Fruit fly (Drosophila melanogaster) whole organism, embryonic: ENCODE data around the gene CG14395.

Source experiments
- Awh ChIP-seq: fragments of 200-800 bp; sonication (Bioruptor generic); IDR thresholded peaks from 2 replicates; pipeline ENCODE4, ENCODE4 v1.3.6; 2022; ENCODE audit warnings: missing biosample characterization, missing genetic modification characterization
- BtbVII ChIP-seq: fragments of 200-800 bp; sonication (Bioruptor generic); optimal IDR thresholded peaks from 3 replicates; lab custom pipeline; 2017; ENCODE audit warnings: missing biosample characterization, mild to moderate bottlenecking, missing genetic modification characterization
- C15 ChIP-seq: fragments of 200-800 bp; sonication (Bioruptor generic); IDR thresholded peaks from 3 replicates; pipeline ENCODE4 v1.3.6; 2022; ENCODE audit warnings: missing biosample characterization, missing genetic modification characterization
- CG10209 ChIP-seq: fragments of 200-800 bp; sonication (Bioruptor generic); optimal IDR thresholded peaks from 3 replicates; lab custom pipeline; 2017; ENCODE audit warnings: missing biosample characterization, mild to moderate bottlenecking, missing genetic modification characterization, missing genetic modification reagents
- CG10959 ChIP-seq: fragments of 200-800 bp; sonication (Bioruptor generic); IDR thresholded peaks from 2 replicates; pipeline ENCODE4 v1.3.6; 2022; ENCODE audit warnings: missing biosample characterization, missing genetic modification characterization
- CG11093 ChIP-seq: fragments of 200-800 bp; sonication (Bioruptor generic); IDR thresholded peaks from 3 replicates; pipeline ENCODE4 v1.3.6; 2022; ENCODE audit warnings: missing biosample characterization, missing genetic modification characterization
- CG12071 ChIP-seq: fragments of 200-800 bp; sonication (Bioruptor generic); optimal IDR thresholded peaks from 3 replicates; lab custom pipeline; 2018; ENCODE audit warnings: missing biosample characterization, mild to moderate bottlenecking, missing genetic modification characterization
- CG13424 ChIP-seq: fragments of 200-800 bp; sonication (Bioruptor generic); optimal IDR thresholded peaks from 2 replicates; lab custom pipeline; 2019; ENCODE audit warnings: missing biosample characterization, mild to moderate bottlenecking, missing genetic modification characterization, moderate library complexity
- CG14441 ChIP-seq: fragments of 200-800 bp; sonication (Bioruptor generic); IDR thresholded peaks from 2 replicates; pipeline ENCODE4 v1.3.6; 2022; ENCODE audit warnings: missing biosample characterization, missing genetic modification characterization
- CG15269 ChIP-seq: fragments of 200-800 bp; sonication (Bioruptor generic); optimal IDR thresholded peaks from 2 replicates; lab custom pipeline; 2018; ENCODE audit warnings: missing biosample characterization, mild to moderate bottlenecking, missing genetic modification characterization, moderate library complexity
- CG1529 ChIP-seq: fragments of 200-800 bp; sonication (Bioruptor generic); optimal IDR thresholded peaks from 3 replicates; lab custom pipeline; 2018; ENCODE audit warnings: missing biosample characterization, missing genetic modification characterization
- CG15696 ChIP-seq: fragments of 200-800 bp; sonication (Bioruptor generic); optimal IDR thresholded peaks from 2 replicates; lab custom pipeline; 2019; ENCODE audit warnings: missing biosample characterization, mild to moderate bottlenecking, missing genetic modification characterization, moderate library complexity
- CG17186 ChIP-seq: fragments of 200-800 bp; sonication (Bioruptor generic); optimal IDR thresholded peaks from 3 replicates; lab custom pipeline; 2017; ENCODE audit warnings: missing biosample characterization, missing genetic modification reagents, missing genetic modification characterization
- CG17361 ChIP-seq: fragments of 200-800 bp; sonication (Bioruptor generic); IDR thresholded peaks from 3 replicates; pipeline ENCODE4 v1.3.6; 2022; ENCODE audit warnings: missing biosample characterization, missing genetic modification characterization
- CG2202 ChIP-seq: fragments of 200-800 bp; sonication (Bioruptor generic); optimal IDR thresholded peaks from 2 replicates; lab custom pipeline; 2018; ENCODE audit warnings: missing biosample characterization, mild to moderate bottlenecking, missing genetic modification characterization
- CG2875 ChIP-seq: fragments of 200-800 bp; sonication (Bioruptor generic); optimal IDR thresholded peaks from 2 replicates; lab custom pipeline; 2017; ENCODE audit warnings: missing biosample characterization, mild to moderate bottlenecking, missing genetic modification characterization, missing genetic modification reagents
- CG3163 ChIP-seq: fragments of 200-800 bp; sonication (Bioruptor generic); optimal IDR thresholded peaks from 3 replicates; lab custom pipeline; 2016; ENCODE audit warnings: missing biosample characterization, missing genetic modification characterization
- CG33557 ChIP-seq: fragments of 200-800 bp; sonication (Bioruptor generic); optimal IDR thresholded peaks from 2 replicates; lab custom pipeline; 2019; ENCODE audit warnings: missing biosample characterization, mild to moderate bottlenecking, missing genetic modification characterization, moderate library complexity
- CG5180 ChIP-seq: fragments of 200-800 bp; sonication (Bioruptor generic); optimal IDR thresholded peaks from 3 replicates; lab custom pipeline; 2017; ENCODE audit warnings: missing biosample characterization, missing genetic modification characterization, mild to moderate bottlenecking, moderate library complexity, missing genetic modification reagents
- CG7556 ChIP-seq: fragments of 200-800 bp; sonication (Bioruptor generic); optimal IDR thresholded peaks from 2 replicates; lab custom pipeline; 2017; ENCODE audit warnings: missing biosample characterization, mild to moderate bottlenecking, missing genetic modification characterization
- CG7963 ChIP-seq: fragments of 200-800 bp; sonication (Bioruptor generic); IDR thresholded peaks from 3 replicates; pipeline ENCODE4 v1.3.6; 2022; ENCODE audit warnings: missing biosample characterization, missing genetic modification characterization; ENCODE audit not compliant: partially characterized antibody
- CG7987 ChIP-seq: fragments of 200-800 bp; sonication (Bioruptor generic); optimal IDR thresholded peaks from 2 replicates; lab custom pipeline; 2018; ENCODE audit warnings: missing biosample characterization, mild to moderate bottlenecking, missing genetic modification characterization, moderate library complexity
- CG8359 ChIP-seq: fragments of 200-800 bp; sonication (Bioruptor generic); optimal IDR thresholded peaks from 2 replicates; lab custom pipeline; 2017; ENCODE audit warnings: missing biosample characterization, mild to moderate bottlenecking, missing genetic modification characterization, borderline replicate concordance
- Camta ChIP-seq: fragments of 200-800 bp; sonication (Bioruptor generic); optimal IDR thresholded peaks from 2 replicates; lab custom pipeline; 2016; ENCODE audit warnings: missing biosample characterization, missing genetic modification characterization
- CkIIα-i1 ChIP-seq: fragments of 200-800 bp; sonication (Bioruptor generic); IDR thresholded peaks from 2 replicates; pipeline ENCODE4 v1.3.6; 2022; ENCODE audit warnings: missing biosample characterization, missing genetic modification characterization
- Dad ChIP-seq: fragments of 200-800 bp; sonication (Bioruptor generic); optimal IDR thresholded peaks from 3 replicates; lab custom pipeline; 2016; ENCODE audit warnings: missing biosample characterization, missing genetic modification characterization
- Dip2 ChIP-seq: fragments of 200-800 bp; sonication (Bioruptor generic); IDR thresholded peaks from 2 replicates; pipeline ENCODE4 v1.3.6; 2022; ENCODE audit warnings: missing biosample characterization, missing genetic modification characterization
- Doc3 ChIP-seq: fragments of 200-800 bp; sonication (Bioruptor generic); IDR thresholded peaks from 3 replicates; pipeline ENCODE4 v1.3.6; 2022; ENCODE audit warnings: missing biosample characterization, missing genetic modification characterization; ENCODE audit not compliant: partially characterized antibody
- HLHmδ ChIP-seq: fragments of 200-800 bp; sonication (Bioruptor generic); optimal IDR thresholded peaks from 2 replicates; lab custom pipeline; 2018; ENCODE audit warnings: missing biosample characterization, mild to moderate bottlenecking, missing genetic modification characterization, moderate library complexity
- Med ChIP-seq: fragments of 200-800 bp; sonication (Bioruptor generic); peaks from one replicate; lab custom pipeline; 2016; ENCODE audit warnings: missing biosample characterization, missing genetic modification characterization, mild to moderate bottlenecking, inconsistent platforms, moderate library complexity
- Optix ChIP-seq: fragments of 200-800 bp; sonication (Bioruptor generic); IDR thresholded peaks from 3 replicates; pipeline ENCODE4 v1.3.6; 2022; ENCODE audit warnings: missing biosample characterization, missing genetic modification characterization
- Sin3A ChIP-seq: fragments of >200 bp; optimal IDR thresholded peaks from 2 replicates; lab custom pipeline; 2018
- Sry-β ChIP-seq: fragments of 200-800 bp; sonication (Bioruptor generic); optimal IDR thresholded peaks from 2 replicates; lab custom pipeline; 2018; ENCODE audit warnings: missing biosample characterization, mild to moderate bottlenecking, missing genetic modification characterization, moderate library complexity
- Taf1 ChIP-seq: fragments of 200-800 bp; sonication (Bioruptor generic); IDR thresholded peaks from 2 replicates; pipeline ENCODE4 v1.3.6; 2022; ENCODE audit warnings: missing biosample characterization, missing genetic modification characterization
- chn ChIP-seq: fragments of 200-800 bp; sonication (Bioruptor generic); optimal IDR thresholded peaks from 2 replicates; lab custom pipeline; 2016; ENCODE audit warnings: missing biosample characterization, missing genetic modification characterization
- ci ChIP-seq: fragments of 200-800 bp; sonication (Bioruptor generic); IDR thresholded peaks from 3 replicates; pipeline ENCODE4 v1.3.6; 2022; ENCODE audit warnings: missing biosample characterization, missing genetic modification characterization
- dan ChIP-seq: fragments of 200-800 bp; sonication (Bioruptor generic); IDR thresholded peaks from 2 replicates; pipeline ENCODE4 v1.3.6; 2022; ENCODE audit warnings: missing biosample characterization, missing genetic modification characterization
- exex ChIP-seq: fragments of 200-800 bp; sonication (Bioruptor generic); optimal IDR thresholded peaks from 4 replicates; lab custom pipeline; 2018; ENCODE audit warnings: missing biosample characterization, mild to moderate bottlenecking, missing genetic modification characterization, moderate library complexity
- fd102C ChIP-seq: fragments of 200-800 bp; sonication (Bioruptor generic); optimal IDR thresholded peaks from 2 replicates; lab custom pipeline; 2018; ENCODE audit warnings: missing biosample characterization, mild to moderate bottlenecking, missing genetic modification characterization, moderate library complexity
- lola ChIP-seq, 3 experiments: fragments of >200 bp in 2 of 3; fragments of 200-800 bp in 1 of 3; sonication (Bioruptor generic) in 1 of 3; optimal IDR thresholded peaks; 2 replicates each; lab custom pipeline; 2017 to 2019; ENCODE audit warnings: missing biosample characterization in 3 of 3, missing genetic modification characterization in 3 of 3, mild to moderate bottlenecking in 1 of 3, moderate library complexity in 1 of 3
- nerfin-1 ChIP-seq: fragments of 200-800 bp; sonication (Bioruptor generic); optimal IDR thresholded peaks from 3 replicates; lab custom pipeline; 2019; ENCODE audit warnings: missing biosample characterization, mild to moderate bottlenecking, missing genetic modification characterization, moderate library complexity
- phol ChIP-seq: fragments of 200-800 bp; sonication (Bioruptor generic); optimal IDR thresholded peaks from 3 replicates; lab custom pipeline; 2018; ENCODE audit warnings: missing biosample characterization, mild to moderate bottlenecking, missing genetic modification characterization, moderate library complexity
- sc ChIP-seq, 3 experiments: fragments of >200 bp in 2 of 3; fragments of 200-800 bp in 1 of 3; sonication (Bioruptor generic) in 1 of 3; optimal IDR thresholded peaks; 2 replicates in 2 of 3; 3 replicates in 1 of 3; lab custom pipeline; 2017; ENCODE audit warnings: mild to moderate bottlenecking in 1 of 3, missing biosample characterization in 1 of 3, missing genetic modification characterization in 1 of 3, missing genetic modification reagents in 1 of 3
- seq ChIP-seq: fragments of 200-800 bp; sonication (Bioruptor generic); IDR thresholded peaks from 2 replicates; pipeline ENCODE4 v1.3.6; 2022; ENCODE audit warnings: missing biosample characterization, missing genetic modification characterization
- sim ChIP-seq: fragments of 200-800 bp; sonication (Bioruptor generic); IDR thresholded peaks from 2 replicates; pipeline ENCODE4 v1.3.6; 2022; ENCODE audit warnings: missing biosample characterization, missing genetic modification characterization
- sisA ChIP-seq: fragments of 200-800 bp; sonication (Bioruptor generic); IDR thresholded peaks from 2 replicates; pipeline ENCODE4 v1.3.6; 2022; ENCODE audit warnings: missing biosample characterization, missing genetic modification characterization
- so ChIP-seq: fragments of 200-800 bp; sonication (Bioruptor generic); IDR thresholded peaks from 3 replicates; pipeline ENCODE4 v1.3.6; 2022; ENCODE audit warnings: missing biosample characterization, missing genetic modification characterization
- sr ChIP-seq: fragments of 200-800 bp; sonication (Bioruptor generic); IDR thresholded peaks from 3 replicates; pipeline ENCODE4 v1.3.6; 2022; ENCODE audit warnings: missing biosample characterization, missing genetic modification characterization
- tap ChIP-seq: fragments of 200-800 bp; optimal IDR thresholded peaks from 3 replicates; lab custom pipeline; 2019; ENCODE audit warnings: missing biosample characterization, mild to moderate bottlenecking, missing genetic modification characterization, moderate library complexity
- wek ChIP-seq: fragments of 200-800 bp; sonication (Bioruptor generic); optimal IDR thresholded peaks from 3 replicates; lab custom pipeline; 2018; ENCODE audit warnings: missing biosample characterization, mild to moderate bottlenecking, missing genetic modification characterization, moderate library complexity
- zfh2 ChIP-seq: fragments of 200-800 bp; sonication (Bioruptor generic); optimal IDR thresholded peaks from 2 replicates; lab custom pipeline; 2016; ENCODE audit warnings: missing biosample characterization, missing genetic modification characterization

Gene CG14395

dm6 chr3R:12701257-12701656 lies 38.6 kb downstream of the CG14395 start (continued):
- TF ChIP-seq Camta (GFP tag; lab: Kevin White, UChicago), result no peak
- TF ChIP-seq BtbVII (GFP tag; lab: Kevin White, UChicago), result no peak
- peak; percentile 9 for TF ChIP-seq HLHmδ (GFP tag; lab: Kevin White, UChicago)
- peak; percentile 43 for TF ChIP-seq wek (GFP tag; lab: Kevin White, UChicago)
- no peak for TF ChIP-seq Optix
- peak; percentile 49 for TF ChIP-seq CG33557 (GFP tag; lab: Kevin White, UChicago)
- TF ChIP-seq CG10959 (GFP tag; lab: Robert Waterston, UW), result no peak
- no peak for TF ChIP-seq CG13424
- TF ChIP-seq Doc3 (GFP tag; lab: Robert Waterston, UW), result no peak
- TF ChIP-seq fd102C (GFP tag; lab: Kevin White, UChicago), result no peak
- no peak for TF ChIP-seq Dip2
- TF ChIP-seq CG2202 (tag; lab: Kevin White, UChicago), result no peak
- no peak for TF ChIP-seq Taf1 (GFP tag; lab: Robert Waterston, UW)
- TF ChIP-seq CG15696, result peak; percentile 36
- no peak for TF ChIP-seq CG10209
- peak; percentile 26 for TF ChIP-seq CG2875
- no peak for TF ChIP-seq CG15269
- TF ChIP-seq seq (GFP tag; lab: Robert Waterston, UW), result 0 out of 2 replicates have a peak, but pooled peaks have one; percentile 17
- TF ChIP-seq CG8359 (GFP tag; lab: Kevin White, UChicago), result peak; percentile 6
- TF ChIP-seq Sry-β (GFP tag; lab: Kevin White, UChicago), result no peak
- no peak for TF ChIP-seq CG17361 (GFP tag; lab: Robert Waterston, UW)
- TF ChIP-seq exex (tag; lab: Kevin White, UChicago), result peak; percentile 11
- TF ChIP-seq chn (GFP tag; lab: Kevin White, UChicago), result no peak
- no peak for TF ChIP-seq CG3163 (GFP tag; lab: Kevin White, UChicago)
- TF ChIP-seq CG1529, result peak; percentile 35
- peak in 1 of 3 experiments; percentile 17 for TF ChIP-seq lola (GFP tag; optimal IDR thresholded peaks at IDR 0.05; lab: Kevin White, UChicago)
- no peak for TF ChIP-seq C15 (GFP tag; lab: Robert Waterston, UW)
- TF ChIP-seq Awh, result no peak
- TF ChIP-seq Dad, result no peak
- TF ChIP-seq Sin3A (lab: Kevin White, UChicago), result no peak
- peak; percentile 36 for TF ChIP-seq nerfin-1
- TF ChIP-seq CG5180, result peak; percentile 16
- peak; percentile 4 for TF ChIP-seq CG12071 (GFP tag; lab: Kevin White, UChicago)
- peak; percentile 9 for TF ChIP-seq CG7987 (GFP tag; lab: Kevin White, UChicago)
- TF ChIP-seq zfh2 (GFP tag; lab: Kevin White, UChicago), result no peak
- TF ChIP-seq CG11093 (GFP tag; lab: Robert Waterston, UW), result no peak
- no peak for TF ChIP-seq sr (GFP tag; lab: Robert Waterston, UW)
- TF ChIP-seq sc (optimal IDR thresholded peaks at IDR 0.05; lab: Kevin White, UChicago), result no peak
- no peak for TF ChIP-seq sc (GFP tag; optimal IDR thresholded peaks at IDR 0.05; lab: Kevin White, UChicago)
- TF ChIP-seq so, result no peak
- no peak for TF ChIP-seq sim (GFP tag; lab: Robert Waterston, UW)
- peak; percentile 38; the same call in 1 of the 3 replicates for TF ChIP-seq ci (GFP tag; lab: Robert Waterston, UW)
- TF ChIP-seq tap (tag; lab: Kevin White, UChicago), result no peak
- no peak for TF ChIP-seq sisA
- no peak for TF ChIP-seq CG7963 (GFP tag; lab: Robert Waterston, UW)
- no peak for TF ChIP-seq CkIIα-i1
- peak; percentile 35 for TF ChIP-seq Med (GFP tag; lab: Kevin White, UChicago)
- no peak for TF ChIP-seq CG14441 (GFP tag; lab: Robert Waterston, UW)
- no peak for TF ChIP-seq CG17186 (GFP tag; lab: Kevin White, UChicago)
- no peak for TF ChIP-seq CG7556 (GFP tag; lab: Kevin White, UChicago)
- no peak for TF ChIP-seq dan (GFP tag; lab: Robert Waterston, UW)
- no peak for TF ChIP-seq phol (tag; lab: Kevin White, UChicago)
